Worm (Caenorhabditis elegans) whole organism, L1 larva: ENCODE measurements around the gene gstk-1.
A peak's percentile ranks its signal among the peaks of the same experiment; 100 is the strongest.

ENCODE experiments used
- F16B12.6 ChIP-seq: fragments of 150-350 bp; optimal IDR thresholded peaks from 2 replicates; lab custom pipeline; 2014; ENCODE audit warnings: missing biosample characterization, missing genetic modification characterization
- aha-1 ChIP-seq: fragments of 150-350 bp; optimal IDR thresholded peaks from 2 replicates; lab custom pipeline; 2014; ENCODE audit warnings: missing biosample characterization, missing genetic modification characterization
- alr-1 ChIP-seq: fragments of 200-800 bp; sonication (Bioruptor generic); optimal IDR thresholded peaks from 2 replicates; lab custom pipeline; 2018; ENCODE audit warnings: borderline replicate concordance, mild to moderate bottlenecking, missing genetic modification characterization, missing compliant biosample characterization
- ama-1 ChIP-seq: fragments of 150-350 bp; optimal IDR thresholded peaks from 2 replicates; lab custom pipeline; 2014
- ceh-63 ChIP-seq: fragments of 200-800 bp; sonication (Bioruptor generic); optimal IDR thresholded peaks from 2 replicates; lab custom pipeline; 2018; ENCODE audit warnings: mild to moderate bottlenecking, missing genetic modification characterization, missing compliant biosample characterization
- ceh-8 ChIP-seq: fragments of 200-800 bp; sonication (Bioruptor generic); optimal IDR thresholded peaks from 2 replicates; lab custom pipeline; 2018; ENCODE audit warnings: mild to moderate bottlenecking, missing genetic modification characterization, moderate library complexity, missing compliant biosample characterization
- ces-1 ChIP-seq: fragments of 150-350 bp; optimal IDR thresholded peaks from 2 replicates; lab custom pipeline; 2014; ENCODE audit warnings: missing biosample characterization, missing genetic modification reagents, missing genetic modification characterization
- dpl-1 ChIP-seq, 3 experiments: fragments of 150-350 bp in 2 of 3; sonication (generic microtip) in 1 of 3; optimal IDR thresholded peaks; 2 replicates each; lab custom pipeline; 2014 to 2017; ENCODE audit warnings: missing biosample characterization in 3 of 3, missing genetic modification characterization in 3 of 3, missing genetic modification reagents in 3 of 3
- dsc-1 ChIP-seq: sonication (generic microtip); optimal IDR thresholded peaks from 2 replicates; lab custom pipeline; 2016; ENCODE audit warnings: mild to moderate bottlenecking, missing genetic modification characterization, missing compliant biosample characterization
- efl-1 ChIP-seq, 4 experiments: fragments of 150-350 bp; optimal IDR thresholded peaks in 3 of 4; peaks in 1 of 4; 1 replicate in 1 of 4; 2 replicates in 3 of 4; lab custom pipeline; 2014; ENCODE audit warnings: missing biosample characterization in 2 of 4, missing genetic modification characterization in 2 of 4, missing genetic modification reagents in 2 of 4
- egl-13 ChIP-seq: sonication (generic microtip); optimal IDR thresholded peaks from 2 replicates; lab custom pipeline; 2016; ENCODE audit warnings: missing genotype, missing genetic modification reagents, missing genetic modification characterization, missing compliant biosample characterization
- egl-27 ChIP-seq, 2 experiments: fragments of 150-350 bp in 1 of 2; sonication (generic microtip); optimal IDR thresholded peaks; 3 replicates each; lab custom pipeline; 2017 to 2018; ENCODE audit warnings: missing biosample characterization in 2 of 2, missing genetic modification characterization in 2 of 2, missing genetic modification reagents in 2 of 2
- elt-2 ChIP-seq: sonication (generic microtip); optimal IDR thresholded peaks from 2 replicates; lab custom pipeline; 2016; ENCODE audit warnings: missing genetic modification characterization, mild to moderate bottlenecking, inconsistent platforms, missing compliant biosample characterization, missing genetic modification reagents
- fkh-10 ChIP-seq: sonication (generic microtip); optimal IDR thresholded peaks from 2 replicates; lab custom pipeline; 2017; ENCODE audit warnings: missing biosample characterization, missing genetic modification reagents, missing genetic modification characterization
- fkh-8 ChIP-seq: sonication (generic microtip); optimal IDR thresholded peaks from 2 replicates; lab custom pipeline; 2016; ENCODE audit warnings: mild to moderate bottlenecking, missing genetic modification characterization, missing compliant biosample characterization
- irx-1 ChIP-seq: sonication (generic microtip); optimal IDR thresholded peaks from 2 replicates; lab custom pipeline; 2016; ENCODE audit warnings: missing genetic modification characterization, missing compliant biosample characterization
- lin-14 ChIP-seq: fragments of 200-800 bp; sonication (Bioruptor generic); optimal IDR thresholded peaks from 2 replicates; lab custom pipeline; 2018; ENCODE audit warnings: mild to moderate bottlenecking, missing genetic modification characterization, moderate library complexity, missing compliant biosample characterization
- lin-15B ChIP-seq: fragments of 150-350 bp; sonication (generic microtip); optimal IDR thresholded peaks from 3 replicates; lab custom pipeline; 2014; ENCODE audit warnings: missing biosample characterization, missing genetic modification characterization
- lin-35 ChIP-seq, 2 experiments: fragments of 150-350 bp; optimal IDR thresholded peaks; 2 replicates each; lab custom pipeline; 2014; ENCODE audit warnings: missing biosample characterization in 2 of 2, missing genetic modification characterization in 2 of 2, missing genetic modification reagents in 2 of 2
- lir-3 ChIP-seq: sonication (generic microtip); optimal IDR thresholded peaks from 2 replicates; lab custom pipeline; 2016; ENCODE audit warnings: mild to moderate bottlenecking, missing genetic modification characterization, moderate library complexity, missing compliant biosample characterization; ENCODE audit not compliant: poor library complexity
- lsy-2 ChIP-seq, 2 experiments: fragments of 150-350 bp; optimal IDR thresholded peaks; 2 replicates each; lab custom pipeline; 2014; ENCODE audit warnings: missing biosample characterization in 2 of 2, missing genetic modification characterization in 2 of 2
- mdl-1 ChIP-seq, 2 experiments: fragments of 150-350 bp; optimal IDR thresholded peaks; 2 replicates each; lab custom pipeline; 2014 to 2017; ENCODE audit warnings: missing biosample characterization in 2 of 2, missing genetic modification characterization in 2 of 2, inconsistent platforms in 1 of 2
- nhr-11 ChIP-seq: fragments of 150-350 bp; optimal IDR thresholded peaks from 2 replicates; lab custom pipeline; 2014; ENCODE audit warnings: missing biosample characterization, missing genetic modification characterization
- nhr-19 ChIP-seq: fragments of 200-800 bp; sonication (Bioruptor generic); conservative IDR thresholded peaks from 2 replicates; pipeline ENCODE4 v1.3.6; 2022; ENCODE audit warnings: missing genetic modification characterization, missing compliant biosample characterization
- nhr-237 ChIP-seq: fragments of 150-350 bp; optimal IDR thresholded peaks from 2 replicates; lab custom pipeline; 2014; ENCODE audit warnings: missing biosample characterization, missing genetic modification characterization
- nhr-47 ChIP-seq: sonication (generic microtip); optimal IDR thresholded peaks from 2 replicates; lab custom pipeline; 2016; ENCODE audit warnings: mild to moderate bottlenecking, missing genetic modification characterization, moderate library complexity, missing compliant biosample characterization
- nhr-71 ChIP-seq: sonication (generic microtip); optimal IDR thresholded peaks from 2 replicates; lab custom pipeline; 2016; ENCODE audit warnings: mild to moderate bottlenecking, missing genetic modification characterization, moderate library complexity, missing compliant biosample characterization
- nhr-77 ChIP-seq: fragments of 150-350 bp; optimal IDR thresholded peaks from 2 replicates; lab custom pipeline; 2014; ENCODE audit warnings: missing biosample characterization, missing genetic modification characterization
- nhr-84 ChIP-seq: sonication (generic microtip); optimal IDR thresholded peaks from 2 replicates; lab custom pipeline; 2017; ENCODE audit warnings: missing biosample characterization, missing genetic modification characterization
- nhr-90 ChIP-seq: sonication (generic microtip); optimal IDR thresholded peaks from 2 replicates; lab custom pipeline; 2016; ENCODE audit warnings: mild to moderate bottlenecking, missing genetic modification characterization, missing compliant biosample characterization; ENCODE audit not compliant: poor library complexity
- pag-3 ChIP-seq: sonication (generic microtip); optimal IDR thresholded peaks from 2 replicates; lab custom pipeline; 2017; ENCODE audit warnings: missing genetic modification characterization, mild to moderate bottlenecking, missing compliant biosample characterization, antibody characterized with exemption, borderline replicate concordance; ENCODE audit not compliant: insufficient read depth
- pax-3 ChIP-seq: fragments of 200-800 bp; sonication (Bioruptor generic); optimal IDR thresholded peaks from 2 replicates; lab custom pipeline; 2018; ENCODE audit warnings: mild to moderate bottlenecking, missing genetic modification characterization, moderate library complexity, missing compliant biosample characterization
- skn-1 ChIP-seq: fragments of 150-350 bp; optimal IDR thresholded peaks from 2 replicates; lab custom pipeline; 2014; ENCODE audit warnings: missing biosample characterization, missing genetic modification characterization
- snpc-4 ChIP-seq: fragments of 150-350 bp; optimal IDR thresholded peaks from 2 replicates; lab custom pipeline; 2014; ENCODE audit warnings: missing biosample characterization, missing genetic modification characterization
- snu-23 ChIP-seq: sonication (generic microtip); optimal IDR thresholded peaks from 2 replicates; lab custom pipeline; 2016; ENCODE audit warnings: missing genetic modification characterization, missing compliant biosample characterization
- sox-4 ChIP-seq: sonication (generic microtip); optimal IDR thresholded peaks from 2 replicates; lab custom pipeline; 2016; ENCODE audit warnings: missing genetic modification characterization, missing compliant biosample characterization
- unc-62 ChIP-seq: fragments of 150-350 bp; optimal IDR thresholded peaks from 2 replicates; lab custom pipeline; 2014; ENCODE audit warnings: missing biosample characterization, missing genetic modification reagents, missing genetic modification characterization
- unc-86 ChIP-seq: sonication (generic microtip); optimal IDR thresholded peaks from 2 replicates; lab custom pipeline; 2016; ENCODE audit warnings: missing genetic modification characterization, missing compliant biosample characterization
- unc-98 ChIP-seq: fragments of 200-800 bp; sonication (Bioruptor generic); IDR thresholded peaks from 2 replicates; pipeline ENCODE4 v1.3.6; 2022; ENCODE audit warnings: missing genetic modification characterization, missing compliant biosample characterization
- xbp-1 ChIP-seq: sonication (generic microtip); optimal IDR thresholded peaks from 2 replicates; lab custom pipeline; 2016; ENCODE audit warnings: missing genetic modification characterization, missing compliant biosample characterization
- ztf-11 ChIP-seq, 2 experiments: sonication (generic microtip); optimal IDR thresholded peaks; 2 replicates each; lab custom pipeline; 2016 to 2017; ENCODE audit warnings: missing genetic modification characterization in 2 of 2, missing biosample characterization in 1 of 2, missing compliant biosample characterization in 1 of 2
- ztf-4 ChIP-seq: fragments of 150-350 bp; optimal IDR thresholded peaks from 2 replicates; lab custom pipeline; 2014; ENCODE audit warnings: missing biosample characterization, missing genetic modification characterization

gstk-1 gene

DNA sequence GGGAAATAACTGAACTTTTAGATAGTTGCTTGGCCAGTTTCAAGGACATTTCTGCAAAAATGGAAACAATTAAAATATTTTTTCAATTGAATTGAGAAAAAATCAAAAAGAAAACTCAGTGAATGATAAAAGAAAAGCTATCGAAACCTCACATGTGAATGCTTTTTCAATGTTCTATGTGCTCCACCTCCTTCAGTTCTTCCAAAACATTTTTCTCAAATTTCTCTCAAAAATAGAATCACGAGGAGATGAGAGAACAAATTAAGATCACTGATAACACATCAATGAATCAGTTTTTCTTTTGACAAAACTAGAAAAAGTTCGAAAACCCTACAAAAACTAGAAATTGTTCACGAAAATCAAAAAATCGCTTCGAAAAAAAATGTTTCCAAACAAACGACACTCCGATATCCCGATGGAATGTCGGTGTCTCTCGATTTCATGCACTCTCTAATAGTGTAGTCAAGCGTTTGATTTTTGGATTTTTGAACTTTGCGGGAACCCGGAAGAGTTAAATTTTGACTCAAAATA lies 30.2 kb downstream of the gstk-1 start, which contains the start of gene ZK1320.9 (continued):
- TF ChIP-seq ztf-11 (tag; optimal IDR thresholded peaks at IDR 0.05; lab: Kevin White, UChicago), result no peak
- TF ChIP-seq dpl-1 (GFP tag; optimal IDR thresholded peaks at IDR 0.05; lab: Kevin White, UChicago), result peak; percentile 33 to 59 (median 48)
- TF ChIP-seq lin-35 (GFP tag; optimal IDR thresholded peaks at IDR 0.05; lab: Kevin White, UChicago), result peak; percentile 40 to 48
- TF ChIP-seq nhr-71 (tag; lab: Kevin White, UChicago), result peak; percentile 45
- peak; percentile 32; the same call in 1 of the 2 replicates for TF ChIP-seq nhr-19 (GFP tag; lab: Robert Waterston, UW)
- TF ChIP-seq snu-23, result peak; percentile 44
- TF ChIP-seq xbp-1 (tag; lab: Kevin White, UChicago), result peak; percentile 24
- no peak for TF ChIP-seq sox-4

DNA sequence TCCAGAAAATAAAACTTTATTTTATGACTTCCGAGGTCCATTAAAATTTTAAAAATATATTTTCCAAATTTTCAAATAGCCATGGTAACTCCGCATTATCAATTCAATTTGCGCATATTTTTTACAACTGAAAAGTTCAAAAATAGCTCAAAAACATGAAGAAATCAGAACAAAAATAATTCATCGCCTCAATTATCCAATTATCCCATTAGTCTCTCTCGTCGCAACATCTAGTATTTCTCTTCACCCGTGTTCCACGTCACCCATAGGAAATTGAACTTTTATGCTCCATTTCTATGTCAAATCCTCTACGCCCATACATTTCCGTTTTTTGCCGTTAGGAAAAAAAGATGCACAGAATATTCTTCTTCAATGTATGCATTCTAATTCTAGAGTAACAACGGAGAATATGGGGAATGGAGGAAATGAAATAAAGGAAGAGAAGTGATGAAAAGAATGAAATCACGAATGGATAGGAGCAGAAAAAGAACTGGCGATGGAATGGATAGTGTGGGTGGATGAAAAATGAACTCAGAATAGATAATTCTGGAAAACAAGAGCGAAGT lies 33.6 kb downstream of the gstk-1 start:
- TF ChIP-seq nhr-71 (tag; lab: Kevin White, UChicago) (peak; percentile 28), nhr-47 (tag; lab: Kevin White, UChicago) (peak; percentile 24), skn-1 (no peak), unc-86 (tag; lab: Kevin White, UChicago) (peak; percentile 39), nhr-237 (no peak), snpc-4 (tag; lab: Kevin White, UChicago) (no peak), lin-14 (GFP tag; lab: Kevin White, UChicago) (peak; percentile 79), fkh-10 (peak; percentile 98), ceh-8 (GFP tag; lab: Kevin White, UChicago) (peak; percentile 96), egl-13 (tag; lab: Kevin White, UChicago) (peak; percentile 7), irx-1 (tag; lab: Kevin White, UChicago) (peak; percentile 9), ces-1 (peak; percentile 18), lsy-2 (tag; optimal IDR thresholded peaks at IDR 0.05; lab: Kevin White, UChicago) (peak in 1 of 2 experiments; percentile 30), snu-23 (no peak)

DNA sequence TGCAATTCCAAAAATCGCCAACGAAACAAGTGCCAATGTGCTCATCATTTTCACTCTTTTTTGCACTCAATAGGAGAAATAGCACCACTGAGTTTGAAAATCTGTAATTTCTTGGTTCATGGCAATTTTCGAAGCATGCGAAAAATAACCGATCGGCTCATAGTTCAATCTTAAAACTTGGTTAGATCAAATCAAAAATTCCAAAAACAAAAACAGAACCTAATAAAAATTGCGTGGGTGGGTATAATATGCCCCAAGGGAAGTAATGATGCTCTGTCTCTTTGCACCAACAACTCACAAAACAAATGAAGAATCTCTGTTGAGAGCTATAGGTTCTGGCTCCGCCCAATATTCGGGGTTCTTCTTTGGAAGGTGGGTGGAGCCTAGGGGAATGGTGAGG lies 35.3 kb downstream of the gstk-1 start, which contains the start of gene nlp-11:
Gene nlp-11, minus strand, starts transcription at position 101 of the 400 bp plus-strand sequence.
- TF ChIP-seq nhr-77 (tag; lab: Kevin White, UChicago), result no peak
- TF ChIP-seq fkh-10, result no peak
- TF ChIP-seq irx-1 (tag; lab: Kevin White, UChicago), result no peak

DNA sequence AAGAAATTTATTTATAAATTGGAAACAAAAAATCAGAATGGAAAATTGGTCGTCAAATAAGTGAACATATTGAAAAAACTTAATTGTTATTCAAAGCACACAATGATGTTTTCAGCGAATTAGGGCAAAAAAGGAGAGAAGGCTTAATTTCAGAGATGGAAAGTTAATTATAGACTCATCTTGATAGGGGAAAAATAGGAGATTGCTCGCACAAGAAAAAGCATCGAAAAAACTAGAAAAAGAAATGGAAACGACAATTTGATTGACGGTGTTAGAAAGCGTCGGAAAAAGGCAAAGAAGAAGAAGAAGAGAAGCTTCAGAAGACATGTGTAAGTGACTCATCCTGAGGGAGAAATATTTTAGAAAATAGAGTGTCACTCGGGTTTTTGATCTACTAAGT lies 39.4 kb downstream of the gstk-1 start:
- TF ChIP-seq dsc-1 (tag; lab: Kevin White, UChicago), result no peak
- no peak for TF ChIP-seq nhr-47 (tag; lab: Kevin White, UChicago)
- no peak for TF ChIP-seq dpl-1 (GFP tag; optimal IDR thresholded peaks at IDR 0.05; lab: Kevin White, UChicago)
- TF ChIP-seq mdl-1 (tag; optimal IDR thresholded peaks at IDR 0.05; lab: Kevin White, UChicago), result no peak
- no peak for TF ChIP-seq F16B12.6
- no peak for TF ChIP-seq egl-13 (tag; lab: Kevin White, UChicago)
- no peak for TF ChIP-seq lsy-2 (tag; optimal IDR thresholded peaks at IDR 0.05; lab: Kevin White, UChicago)
- TF ChIP-seq nhr-11, result no peak
- TF ChIP-seq lir-3 (tag; lab: Kevin White, UChicago), result no peak
- TF ChIP-seq ces-1, result no peak
- peak; percentile 46 for TF ChIP-seq lin-14 (GFP tag; lab: Kevin White, UChicago)
- TF ChIP-seq fkh-10, result peak; percentile 43
- TF ChIP-seq irx-1 (tag; lab: Kevin White, UChicago), result no peak
- no peak for TF ChIP-seq unc-98 (GFP tag; lab: Robert Waterston, UW)
- no peak for TF ChIP-seq nhr-90 (tag; lab: Kevin White, UChicago)
- no peak for TF ChIP-seq unc-62 (GFP tag; lab: Kevin White, UChicago)
- TF ChIP-seq egl-27 (tag; optimal IDR thresholded peaks at IDR 0.05; lab: Kevin White, UChicago), result no peak

DNA sequence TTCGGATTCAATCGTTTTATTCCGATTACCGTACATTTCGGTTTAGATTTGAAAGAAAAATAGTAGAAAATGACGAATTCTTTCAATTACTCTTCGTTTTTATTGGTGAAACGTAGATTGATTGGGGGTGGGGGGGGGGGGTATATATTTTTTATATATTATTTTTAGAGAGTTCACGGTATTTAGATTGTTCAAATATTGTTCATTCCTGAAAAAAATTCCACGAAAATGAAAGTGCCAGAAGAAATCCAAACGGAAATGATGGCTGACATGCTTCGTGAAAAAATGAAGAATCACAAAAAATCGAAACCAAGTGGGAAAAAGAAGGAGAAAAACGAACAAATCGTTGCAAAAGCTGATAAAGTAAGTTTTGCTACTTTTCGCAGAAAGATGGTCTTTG lies 43.9 kb downstream of the gstk-1 start, which contains the start of the genes Y53C12A.8 and Y53C12A.7:
Gene Y53C12A.8, minus strand, starts transcription at position 101 of the 400 bp plus-strand sequence.
Gene Y53C12A.7, plus strand, starts transcription at position 181 of the 400 bp plus-strand sequence.
- TF ChIP-seq fkh-8 (tag; lab: Kevin White, UChicago) (no peak), elt-2 (no peak), ztf-11 (tag; optimal IDR thresholded peaks at IDR 0.05; lab: Kevin White, UChicago) (no peak), ztf-4 (tag; lab: Kevin White, UChicago) (no peak), pag-3 (tag; lab: Kevin White, UChicago) (no peak), aha-1 (no peak), ceh-63 (GFP tag; lab: Kevin White, UChicago) (no peak), lin-15B (tag; lab: Kevin White, UChicago) (no peak), alr-1 (tag; lab: Kevin White, UChicago) (no peak), pax-3 (no peak), efl-1 (optimal IDR thresholded peaks at IDR 0.05; lab: Kevin White, UChicago) (no peak), efl-1 (GFP tag; optimal IDR thresholded peaks at IDR 0.05 in 1 of 2; lab: Kevin White, UChicago) (no peak), snu-23 (no peak), nhr-84 (no peak), ama-1 (lab: Kevin White, UChicago) (no peak)
